Fruit fly (Drosophila melanogaster): ENCODE measurements around the gene sov.
A peak's percentile ranks its signal among the peaks of the same experiment; 100 is the strongest.

Gene sov

DNA sequence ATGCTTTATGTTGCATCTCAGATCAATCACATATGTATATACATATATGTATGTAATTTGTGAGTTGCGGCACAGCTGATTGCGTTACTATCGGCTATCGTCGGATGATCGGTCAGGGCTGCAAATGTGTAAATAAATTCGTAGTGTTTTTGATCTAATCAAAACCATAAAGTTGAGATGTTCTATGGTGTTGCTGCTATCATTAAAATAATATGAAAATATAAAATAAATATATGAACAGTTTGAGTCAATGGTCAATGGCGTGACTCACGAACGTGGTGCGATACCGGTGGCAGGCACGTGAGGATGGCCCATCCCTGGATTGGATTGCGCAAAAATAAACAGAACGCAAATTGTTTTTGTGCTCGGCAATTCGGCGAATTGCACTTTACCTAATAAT lies 14.8 kb downstream of the sov start, which contains the start of gene Coq7 (continued):
- TF ChIP-seq CG34406 (GFP tag; optimal IDR thresholded peaks at IDR 0.05) (peak; percentile 68), ss (GFP tag; optimal IDR thresholded peaks at IDR 0.05) (no peak), Eip78C (GFP tag) (peak; percentile 93), dsx (GFP tag; optimal IDR thresholded peaks at IDR 0.05; ENCODE audit: poor library complexity, severe bottlenecking) (no peak), CG16779 (tag; optimal IDR thresholded peaks at IDR 0.05) (no peak), CG7368 (GFP tag; optimal IDR thresholded peaks at IDR 0.05) (peak; percentile 69), esn (GFP tag; optimal IDR thresholded peaks at IDR 0.05) (peak; percentile 81)

DNA sequence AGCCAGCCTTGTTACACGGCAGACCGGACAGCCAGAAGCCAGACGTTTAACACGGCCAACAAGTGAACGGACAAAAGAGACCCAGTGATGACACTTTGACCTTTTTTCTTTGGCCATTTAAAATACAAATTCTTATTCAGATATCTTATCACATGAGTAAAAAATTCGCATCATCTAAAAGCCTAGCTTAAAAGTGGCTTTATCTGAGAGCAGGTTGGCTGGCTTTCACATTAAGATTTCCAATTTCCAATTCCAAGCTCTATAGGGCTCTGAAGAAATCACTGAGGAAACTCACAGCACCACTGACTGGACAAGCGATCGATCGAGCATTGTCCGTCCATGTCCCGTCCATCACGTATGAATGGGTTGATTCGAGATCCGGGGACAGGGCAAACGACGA lies 19.5 kb downstream of the sov start:
- TF ChIP-seq CG6163 (GFP tag; IDR thresholded peaks at IDR 0.05) = no peak
- no peak for TF ChIP-seq CG4318 (GFP tag; optimal IDR thresholded peaks at IDR 0.05)
- peak; percentile 16 for TF ChIP-seq spab (GFP tag; optimal IDR thresholded peaks at IDR 0.05)
- TF ChIP-seq Eip93F (GFP tag; optimal IDR thresholded peaks at IDR 0.05) = no peak
- no peak for TF ChIP-seq CG6854 (GFP tag; optimal IDR thresholded peaks at IDR 0.05)
- no peak for TF ChIP-seq pdm3 (GFP tag; optimal IDR thresholded peaks at IDR 0.05)
- TF ChIP-seq Lpt (GFP tag; optimal IDR thresholded peaks at IDR 0.05) = no peak
- TF ChIP-seq CG6792 (GFP tag; optimal IDR thresholded peaks at IDR 0.05) = no peak
- no peak for TF ChIP-seq CG11294 (GFP tag; IDR thresholded peaks at IDR 0.05)
- no peak for TF ChIP-seq fkh (GFP tag; optimal IDR thresholded peaks at IDR 0.05)
- TF ChIP-seq CG9139 (GFP tag; optimal IDR thresholded peaks at IDR 0.05) = no peak
- TF ChIP-seq CG8319 (GFP tag; optimal IDR thresholded peaks at IDR 0.05) = no peak
- TF ChIP-seq CG10669 (GFP tag; optimal IDR thresholded peaks at IDR 0.05) = no peak
- TF ChIP-seq dac (GFP tag; optimal IDR thresholded peaks at IDR 0.05) = no peak
- no peak for TF ChIP-seq lz (GFP tag; optimal IDR thresholded peaks at IDR 0.05)
- TF ChIP-seq Hr38 (GFP tag; optimal IDR thresholded peaks at IDR 0.05) = no peak
- no peak for TF ChIP-seq CG8632 (GFP tag; optimal IDR thresholded peaks at IDR 0.05)
- peak; percentile 70 for TF ChIP-seq svp (GFP tag)
- TF ChIP-seq CG11902 (GFP tag; optimal IDR thresholded peaks at IDR 0.05) = no peak
- no peak for TF ChIP-seq CG16779 (tag; optimal IDR thresholded peaks at IDR 0.05)
- TF ChIP-seq CG15336 (GFP tag; IDR thresholded peaks at IDR 0.05) = no peak
- TF ChIP-seq cyc (GFP tag; optimal IDR thresholded peaks at IDR 0.05) = no peak
- TF ChIP-seq fd59A (GFP tag; optimal IDR thresholded peaks at IDR 0.05) = no peak
- no peak for TF ChIP-seq Met (GFP tag; optimal IDR thresholded peaks at IDR 0.05)
- peak; percentile 65 for TF ChIP-seq Eip78C (GFP tag)
- TF ChIP-seq Sox102F (GFP tag; optimal IDR thresholded peaks at IDR 0.05) = peak; percentile 2
- no peak for TF ChIP-seq Smox (GFP tag; optimal IDR thresholded peaks at IDR 0.05)
- no peak for TF ChIP-seq Sox15 (GFP tag; optimal IDR thresholded peaks at IDR 0.05)
- no peak for TF ChIP-seq acj6 (GFP tag; optimal IDR thresholded peaks at IDR 0.05)
- TF ChIP-seq CG1621 (tag; optimal IDR thresholded peaks at IDR 0.05) = no peak
- no peak for TF ChIP-seq salr (GFP tag; optimal IDR thresholded peaks at IDR 0.05)
- TF ChIP-seq net (GFP tag; optimal IDR thresholded peaks at IDR 0.05) = no peak
- TF ChIP-seq CG7368 (GFP tag; optimal IDR thresholded peaks at IDR 0.05) = no peak
- TF ChIP-seq CG10631 (GFP tag; optimal IDR thresholded peaks at IDR 0.05) = no peak
- no peak for TF ChIP-seq Ets21C (GFP tag; optimal IDR thresholded peaks at IDR 0.05)
- peak; percentile 6 for TF ChIP-seq esn (GFP tag; optimal IDR thresholded peaks at IDR 0.05)
- TF ChIP-seq CG31627 (GFP tag; optimal IDR thresholded peaks at IDR 0.05) = no peak
- peak; percentile 25 for TF ChIP-seq CG3032 (tag; optimal IDR thresholded peaks at IDR 0.05)
- no peak for TF ChIP-seq Eip75B (GFP tag; optimal IDR thresholded peaks at IDR 0.05)
- TF ChIP-seq CG3919 (GFP tag; optimal IDR thresholded peaks at IDR 0.05) = peak; percentile 31
- TF ChIP-seq topi (GFP tag; optimal IDR thresholded peaks at IDR 0.05) = peak; percentile 3
- no peak for TF ChIP-seq eg (GFP tag; IDR thresholded peaks at IDR 0.05)
- no peak for TF ChIP-seq Blimp-1 (GFP tag; optimal IDR thresholded peaks at IDR 0.05)
- TF ChIP-seq achi (GFP tag; optimal IDR thresholded peaks at IDR 0.05) = peak; percentile 1
- no peak for TF ChIP-seq OdsH (GFP tag; optimal IDR thresholded peaks at IDR 0.05)
- TF ChIP-seq CG34406 (GFP tag; optimal IDR thresholded peaks at IDR 0.05) = no peak
- TF ChIP-seq CG32006 (GFP tag; optimal IDR thresholded peaks at IDR 0.05) = no peak
- peak; percentile 7 for TF ChIP-seq dsx (GFP tag; optimal IDR thresholded peaks at IDR 0.05; ENCODE audit: poor library complexity, severe bottlenecking)
- TF ChIP-seq Ets96B (tag; optimal IDR thresholded peaks at IDR 0.05) = peak; percentile 23

Data from whole organism, prepupa.